Worm (Caenorhabditis elegans) whole organism, early embryonic: ENCODE measurements around the gene srw-69.

Source experiments
- ama-1 ChIP-seq: fragments of 150-350 bp; optimal IDR thresholded peaks from 2 replicates; lab custom pipeline; 2014
- flt-1 ChIP-seq: fragments of 200-800 bp; sonication (Bioruptor generic); IDR thresholded peaks from 2 replicates; pipeline ENCODE4 v1.3.6; 2022; ENCODE audit warnings: missing genetic modification characterization, missing compliant biosample characterization
- sea-1 ChIP-seq: fragments of 200-800 bp; sonication (Bioruptor generic); conservative IDR thresholded peaks from 2 replicates; pipeline ENCODE4 v1.3.6; 2022; ENCODE audit warnings: missing genetic modification characterization, missing compliant biosample characterization

ce11 chrV:7437538-7437937 is 8.8 kb upstream of the srw-69 start, which contains the start of gene F25E5.9:
- no peak for TF ChIP-seq sea-1
- TF ChIP-seq ama-1 (lab: Kevin White, UChicago): no peak
- no peak for TF ChIP-seq flt-1 (GFP tag; lab: Robert Waterston, UW)
